Worm (Caenorhabditis elegans) whole organism, L4/young adult: ENCODE measurements around the gene cpb-1.

ENCODE experiments used
- W03F9.2 ChIP-seq: fragments of 150-350 bp; optimal IDR thresholded peaks from 2 replicates; lab custom pipeline; 2014; ENCODE audit warnings: missing biosample characterization, missing genetic modification characterization
- him-1 ChIP-seq: sonication (generic microtip); optimal IDR thresholded peaks from 2 replicates; lab custom pipeline; 2016; ENCODE audit warnings: missing genotype, missing genetic modification reagents, missing genetic modification characterization, missing compliant biosample characterization

DNA sequence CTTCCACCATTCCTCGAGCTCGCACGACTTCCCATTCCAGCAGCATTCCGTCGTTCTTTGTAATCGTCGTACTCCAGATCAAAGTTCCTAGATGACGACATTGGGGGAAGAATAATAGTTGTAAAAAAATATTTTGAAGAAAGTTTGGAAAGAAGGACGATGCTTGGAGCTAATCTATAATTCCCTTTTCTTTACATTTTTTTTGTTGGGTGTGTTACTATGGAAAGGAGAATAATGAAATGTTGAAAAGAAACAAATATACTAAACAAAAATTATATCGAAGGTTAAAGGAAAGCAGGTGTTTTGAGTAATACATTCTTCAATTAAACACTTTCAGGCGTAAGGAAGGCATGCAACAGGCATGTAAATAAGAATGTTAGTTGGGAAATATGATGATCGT is 7.2 kb downstream of the cpb-1 start, which contains the start of gene C40H1.3:
- no peak for TF ChIP-seq W03F9.2
- no peak for TF ChIP-seq him-1 (tag; lab: Kevin White, UChicago)
